Worm (Caenorhabditis elegans) whole organism, mixed stage, embryonic: Measurements from ENCODE around the gene gos-28.

ENCODE experiments used
- blmp-1 ChIP-seq: fragments of 150-350 bp; optimal IDR thresholded peaks from 2 replicates; lab custom pipeline; 2014; ENCODE audit warnings: missing biosample characterization, missing genetic modification characterization
- ces-1 ChIP-seq: fragments of 150-350 bp; optimal IDR thresholded peaks from 2 replicates; lab custom pipeline; 2014; ENCODE audit warnings: missing biosample characterization, missing genetic modification reagents, missing genetic modification characterization
- lin-32 ChIP-seq: fragments of 200-800 bp; sonication (Bioruptor generic); optimal IDR thresholded peaks from 2 replicates; lab custom pipeline; 2018; ENCODE audit warnings: mild to moderate bottlenecking, missing genetic modification characterization, missing compliant biosample characterization
- lsy-2 ChIP-seq: fragments of 150-350 bp; optimal IDR thresholded peaks from 2 replicates; lab custom pipeline; 2014; ENCODE audit warnings: missing biosample characterization, missing genetic modification characterization
- mab-5 ChIP-seq: fragments of 150-350 bp; optimal IDR thresholded peaks from 2 replicates; lab custom pipeline; 2014; ENCODE audit warnings: missing biosample characterization, missing genetic modification characterization
- nhr-12 ChIP-seq: fragments of 150-350 bp; optimal IDR thresholded peaks from 2 replicates; lab custom pipeline; 2014; ENCODE audit warnings: missing biosample characterization, missing genetic modification characterization
- nhr-2 ChIP-seq: fragments of 150-350 bp; optimal IDR thresholded peaks from 2 replicates; lab custom pipeline; 2014; ENCODE audit warnings: missing biosample characterization, missing genetic modification characterization
- nhr-237 ChIP-seq: fragments of 150-350 bp; optimal IDR thresholded peaks from 2 replicates; lab custom pipeline; 2014; ENCODE audit warnings: missing biosample characterization, missing genetic modification characterization
- nhr-76 ChIP-seq: sonication (generic microtip); optimal IDR thresholded peaks from 2 replicates; lab custom pipeline; 2017; ENCODE audit warnings: missing biosample characterization, missing genetic modification characterization
- pha-4 ChIP-seq: fragments of 150-350 bp; optimal IDR thresholded peaks from 2 replicates; lab custom pipeline; 2018; ENCODE audit warnings: missing biosample characterization, missing genetic modification reagents, missing genetic modification characterization
- snpc-4 ChIP-seq: fragments of 150-350 bp; optimal IDR thresholded peaks from 2 replicates; lab custom pipeline; 2014; ENCODE audit warnings: missing biosample characterization, missing genetic modification characterization
- sptf-1 ChIP-seq: sonication (generic microtip); optimal IDR thresholded peaks from 2 replicates; lab custom pipeline; 2017; ENCODE audit warnings: mild to moderate bottlenecking, missing genetic modification characterization, moderate library complexity, missing compliant biosample characterization

DNA sequence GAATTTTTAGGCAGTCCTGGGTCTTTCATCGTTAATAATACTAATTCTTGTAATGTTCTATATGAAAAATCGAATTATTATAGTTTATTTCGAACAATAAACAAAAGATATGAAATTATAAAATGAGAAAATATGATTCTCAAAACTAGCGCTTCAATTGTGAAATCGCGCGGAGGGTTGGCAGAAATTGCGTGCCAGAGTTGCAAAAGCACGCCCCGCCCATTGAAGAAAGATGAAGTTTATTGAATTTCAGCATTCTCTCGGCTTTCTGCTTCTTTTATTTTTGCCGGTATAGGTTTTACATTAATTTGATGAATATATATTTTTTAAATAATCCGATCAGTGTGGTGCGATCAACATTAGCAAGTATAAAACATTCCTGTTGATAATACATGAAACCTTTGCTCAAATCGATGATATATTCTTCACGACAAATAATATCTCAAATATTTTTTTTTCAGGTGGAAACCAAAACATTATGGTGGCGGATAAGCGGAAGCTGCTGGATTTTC lies 10.1 kb upstream of the gos-28 start, which contains the start of the genes eco-1 and hmgr-1:
- TF ChIP-seq lsy-2 (tag; lab: Kevin White, UChicago): peak; percentile 64
- TF ChIP-seq nhr-76: no peak
- TF ChIP-seq ces-1 (GFP tag; lab: Kevin White, UChicago): peak; percentile 45
- no peak for TF ChIP-seq pha-4 (tag; lab: Kevin White, UChicago)
- TF ChIP-seq blmp-1 (tag; lab: Kevin White, UChicago): no peak
- TF ChIP-seq nhr-237 (tag; lab: Kevin White, UChicago): no peak
- TF ChIP-seq snpc-4 (tag; lab: Kevin White, UChicago): no peak
- no peak for TF ChIP-seq nhr-12 (tag; lab: Kevin White, UChicago)
- TF ChIP-seq lin-32: no peak
- no peak for TF ChIP-seq mab-5
- no peak for TF ChIP-seq sptf-1
- no peak for TF ChIP-seq nhr-2 (tag; lab: Kevin White, UChicago)
